Worm (Caenorhabditis elegans): ENCODE measurements around the gene spp-28.

The spp-28 gene

DNA sequence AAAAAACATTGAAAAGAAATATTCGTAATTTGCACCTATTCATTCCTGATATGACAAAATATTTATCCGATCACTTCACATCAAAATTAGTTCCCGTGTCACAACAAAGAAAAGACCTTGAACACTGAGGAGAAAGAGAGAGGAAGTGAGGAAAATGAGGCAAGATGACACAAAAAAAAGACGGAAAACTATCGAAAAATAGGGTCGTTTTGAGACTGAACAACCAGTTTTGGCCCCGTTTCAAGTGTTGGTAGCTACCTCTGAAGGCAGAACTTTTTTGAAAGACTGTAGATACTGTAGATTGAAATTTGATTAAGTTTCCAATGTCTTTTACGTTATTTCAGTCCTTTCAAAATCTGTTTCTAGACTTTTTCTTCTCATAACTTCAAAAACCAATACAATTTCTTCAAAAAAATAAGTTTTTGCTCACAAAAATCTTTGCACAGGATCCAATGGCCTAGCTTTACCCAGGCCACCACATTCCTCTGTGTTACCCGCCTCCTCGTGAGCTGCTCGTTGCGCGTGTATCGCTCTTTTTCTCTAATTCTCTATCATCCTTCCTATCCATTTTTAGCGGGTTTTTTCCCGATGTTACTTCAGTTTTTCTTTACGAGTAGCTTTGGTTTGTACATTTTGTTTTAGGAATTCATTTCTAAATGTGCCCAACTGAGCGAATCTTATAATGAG is 6.3 kb upstream of the spp-28 start (continued):
- TF ChIP-seq pax-1 (tag; optimal IDR thresholded peaks at IDR 0.05) (peak; percentile 31), npax-4 (tag; optimal IDR thresholded peaks at IDR 0.05) (no peak), ceh-30 (tag; optimal IDR thresholded peaks at IDR 0.05) (no peak), che-1 (tag; optimal IDR thresholded peaks at IDR 0.05) (no peak), pros-1 (tag; optimal IDR thresholded peaks at IDR 0.05) (no peak), K09A11.1 (tag; optimal IDR thresholded peaks at IDR 0.05; ENCODE audit: insufficient read depth) (no peak), dve-1 (tag; optimal IDR thresholded peaks at IDR 0.05) (no peak), zip-5 (tag; optimal IDR thresholded peaks at IDR 0.05) (peak; percentile 75), sox-4 (tag; optimal IDR thresholded peaks at IDR 0.05) (no peak), ztf-16 (tag; optimal IDR thresholded peaks at IDR 0.05) (no peak), ceh-6 (GFP tag; optimal IDR thresholded peaks at IDR 0.05) (no peak), unc-42 (tag; optimal IDR thresholded peaks at IDR 0.05) (peak; percentile 47), nhr-232 (tag; optimal IDR thresholded peaks at IDR 0.05) (no peak), pha-2 (tag; optimal IDR thresholded peaks at IDR 0.05) (no peak), ets-4 (tag; optimal IDR thresholded peaks at IDR 0.05) (peak; percentile 71), ceh-45 (GFP tag; IDR thresholded peaks at IDR 0.05) (no peak), dmd-4 (tag; optimal IDR thresholded peaks at IDR 0.05; ENCODE audit: borderline replicate concordance) (no peak), mec-3 (tag; optimal IDR thresholded peaks at IDR 0.05; ENCODE audit: borderline replicate concordance) (peak; percentile 78), ceh-24 (tag; optimal IDR thresholded peaks at IDR 0.05) (no peak), hlh-15 (tag; optimal IDR thresholded peaks at IDR 0.05) (no peak), hlh-8 (tag; optimal IDR thresholded peaks at IDR 0.05) (peak; percentile 33), ahr-1 (tag; optimal IDR thresholded peaks at IDR 0.05) (no peak), hlh-13 (GFP tag; optimal IDR thresholded peaks at IDR 0.05) (no peak), tbx-7 (tag; optimal IDR thresholded peaks at IDR 0.05) (peak; percentile 69), ceh-22 (tag; optimal IDR thresholded peaks at IDR 0.05) (no peak), ceh-2 (tag; optimal IDR thresholded peaks at IDR 0.05) (peak; percentile 85), pqm-1 (tag; optimal IDR thresholded peaks at IDR 0.05) (no peak), nhr-11 (tag; optimal IDR thresholded peaks at IDR 0.05) (no peak), ceh-18 (tag; optimal IDR thresholded peaks at IDR 0.05) (peak; percentile 53), ceh-19 (GFP tag; optimal IDR thresholded peaks at IDR 0.05) (no peak)

DNA sequence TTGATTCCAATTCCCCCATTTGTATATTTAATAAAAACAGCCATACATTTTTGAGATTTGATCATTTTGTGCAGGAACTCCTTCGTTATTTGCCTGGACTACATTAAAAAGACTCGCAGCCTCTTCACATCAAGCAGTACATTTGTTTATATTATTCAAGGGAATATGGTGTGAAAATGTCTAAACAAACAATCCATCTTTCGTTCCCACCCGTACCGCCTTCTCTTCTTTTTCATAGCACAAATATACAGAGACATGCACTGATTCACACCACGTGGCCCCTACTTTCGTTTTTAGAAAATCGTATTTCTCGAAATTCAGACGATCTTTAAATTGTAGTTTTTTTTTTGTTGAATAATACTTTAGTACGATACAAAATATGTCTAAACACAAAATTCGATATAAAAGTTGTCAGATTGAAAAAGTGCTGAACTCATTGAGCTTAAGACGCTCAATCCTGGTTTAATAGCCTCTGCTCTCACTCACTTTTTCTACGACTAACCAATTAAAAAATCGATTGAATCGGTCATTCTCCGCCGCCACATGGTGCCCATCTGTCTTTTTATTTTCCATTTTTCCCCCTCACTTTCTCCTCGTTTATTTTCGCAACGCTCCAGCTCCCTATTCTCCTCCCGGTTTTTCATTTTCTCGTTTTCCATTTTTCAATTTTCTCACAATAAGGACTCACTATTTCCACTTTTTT is 5.3 kb upstream of the spp-28 start:
- TF ChIP-seq F13H6.1 (tag; optimal IDR thresholded peaks at IDR 0.05) (no peak), pha-2 (tag; optimal IDR thresholded peaks at IDR 0.05) (no peak), ama-1 (optimal IDR thresholded peaks at IDR 0.05) (peak; percentile 82), gmeb-2 (tag; optimal IDR thresholded peaks at IDR 0.05) (no peak), hlh-8 (tag; optimal IDR thresholded peaks at IDR 0.05) (peak; percentile 94), sox-4 (tag; optimal IDR thresholded peaks at IDR 0.05) (no peak)

DNA sequence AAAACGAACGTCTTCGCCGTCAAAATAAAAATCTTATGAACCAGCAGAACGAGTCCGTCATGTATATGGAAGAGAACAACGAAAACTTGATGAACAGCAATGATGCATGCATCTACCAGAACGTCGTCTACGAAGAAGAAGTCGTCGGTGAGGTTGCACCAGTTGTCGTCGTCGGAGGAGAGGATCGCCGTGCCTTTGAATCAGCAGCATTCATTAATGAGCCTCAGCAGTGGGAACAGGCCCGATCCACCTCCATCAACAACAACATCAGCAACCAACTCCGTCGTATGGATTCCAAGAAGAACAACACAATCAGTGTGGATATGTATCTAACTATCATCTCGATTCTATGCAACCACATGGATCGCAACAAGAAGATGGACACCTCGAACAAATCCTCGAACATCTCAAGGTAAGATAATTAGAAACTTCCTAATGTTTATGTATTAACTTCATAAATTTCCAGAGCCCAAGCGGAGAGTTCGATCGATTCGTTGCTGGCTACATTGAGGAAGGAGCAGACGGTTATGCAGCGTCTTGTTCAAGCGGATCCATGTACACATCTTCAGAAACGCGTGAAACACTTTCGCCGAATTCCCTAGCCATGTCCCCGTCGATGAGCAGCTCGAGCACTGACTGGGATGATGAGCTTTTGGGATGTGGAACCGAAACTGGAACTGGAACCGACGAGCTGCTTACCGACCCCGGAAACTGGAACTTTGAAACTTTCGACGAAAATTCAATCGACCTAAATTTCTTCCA is 4.4 kb upstream of the spp-28 start:
- no peak for TF ChIP-seq fax-1 (tag; optimal IDR thresholded peaks at IDR 0.05)
- TF ChIP-seq T23F11.4 (GFP tag; optimal IDR thresholded peaks at IDR 0.05) = no peak
- no peak for TF ChIP-seq pha-4 (tag; optimal IDR thresholded peaks at IDR 0.05)
- no peak for TF ChIP-seq nfya-1 (tag; optimal IDR thresholded peaks at IDR 0.05)
- no peak for TF ChIP-seq gmeb-2 (tag; optimal IDR thresholded peaks at IDR 0.05)
- no peak for TF ChIP-seq C08G9.2 (tag; optimal IDR thresholded peaks at IDR 0.05)
- TF ChIP-seq rnt-1 (tag; optimal IDR thresholded peaks at IDR 0.05) = no peak
- TF ChIP-seq odd-2 (tag; optimal IDR thresholded peaks at IDR 0.05) = no peak
- TF ChIP-seq K02D7.2 (tag; optimal IDR thresholded peaks at IDR 0.05) = no peak
- TF ChIP-seq unc-86 (tag; optimal IDR thresholded peaks at IDR 0.05) = no peak
- no peak for TF ChIP-seq dve-1 (tag; optimal IDR thresholded peaks at IDR 0.05)
- TF ChIP-seq F13H6.1 (tag; optimal IDR thresholded peaks at IDR 0.05) = no peak
